Fruit fly (Drosophila melanogaster) Kc167 (cell line): ENCODE data around the gene CG32452.
"Not testable (repeated sequence)": the region's sequence is repeated elsewhere in the genome, so short reads cannot be mapped to it uniquely, and the experiment has no call there.

ENCODE experiments used
- Myc ChIP-seq: fragments of >200 bp; optimal IDR thresholded peaks from 2 replicates; lab custom pipeline; 2017; ENCODE audit warnings: missing external identifiers
- Sin3A ChIP-seq: fragments of >200 bp; optimal IDR thresholded peaks from 2 replicates; lab custom pipeline; 2018; ENCODE audit warnings: missing external identifiers
- h ChIP-seq: fragments of >200 bp; optimal IDR thresholded peaks from 3 replicates; lab custom pipeline; 2018; ENCODE audit warnings: missing external identifiers
- insv ChIP-seq: fragments of >200 bp; optimal IDR thresholded peaks from 3 replicates; lab custom pipeline; 2018; ENCODE audit warnings: missing external identifiers
- psq ChIP-seq: fragments of >200 bp; optimal IDR thresholded peaks from 2 replicates; lab custom pipeline; 2017; ENCODE audit warnings: missing external identifiers
- ttk ChIP-seq: sonication (Bioruptor generic); optimal IDR thresholded peaks from 2 replicates; lab custom pipeline; 2017; ENCODE audit warnings: missing external identifiers

CG32452 gene

dm6 chr3L:22717137-22717767 lies at the start of gene CG32452, which contains the start of gene ArfGAP3:
TSS of gene CG32452 (plus strand) at chr3L:22717728.
TSS of gene ArfGAP3 (minus strand) at chr3L:22717577.
- TF ChIP-seq psq (lab: Kevin White, UChicago) (peak; percentile 77), h (lab: Kevin White, UChicago) (no peak), insv (lab: Kevin White, UChicago) (no peak)

- TF ChIP-seq h (lab: Kevin White, UChicago) = no peak
- no peak for TF ChIP-seq Sin3A
- TF ChIP-seq Myc = no peak
- no peak for TF ChIP-seq psq (lab: Kevin White, UChicago)
- no peak for TF ChIP-seq insv (lab: Kevin White, UChicago)
- TF ChIP-seq ttk = no peak
Observed at dm6 chr3L:22669275-22670006, 48.1 kb upstream of the CG32452 start, which contains the start of gene Jhbp6. TSS of gene Jhbp6 (plus strand) at chr3L:22669956.

dm6 chr3L:22670174-22670573 lies 47.4 kb upstream of the CG32452 start:
- TF ChIP-seq Sin3A = no peak
- no peak for TF ChIP-seq psq (lab: Kevin White, UChicago)
- no peak for TF ChIP-seq h (lab: Kevin White, UChicago)
- TF ChIP-seq Myc = no peak
- no peak for TF ChIP-seq ttk
- TF ChIP-seq insv (lab: Kevin White, UChicago) = no peak

dm6 chr3L:22671699-22672276 lies 45.7 kb upstream of the CG32452 start:
- TF ChIP-seq ttk = no peak
- no peak for TF ChIP-seq insv (lab: Kevin White, UChicago)
- no peak for TF ChIP-seq Myc
- no peak for TF ChIP-seq psq (lab: Kevin White, UChicago)
- no peak for TF ChIP-seq Sin3A
- no peak for TF ChIP-seq h (lab: Kevin White, UChicago)

- TF ChIP-seq psq (lab: Kevin White, UChicago) (no peak), insv (lab: Kevin White, UChicago) (no peak)
Observed at dm6 chr3L:22680932-22681331, 36.6 kb upstream of the CG32452 start.

dm6 chr3L:22686987-22687386 lies 30.5 kb upstream of the CG32452 start, which contains the start of the genes CG14455 and CG14456:
TSS of gene CG14455 (minus strand) at chr3L:22687087.
TSS of gene CG14456 (plus strand) at chr3L:22687222.
- TF ChIP-seq Sin3A = no peak
- no peak for TF ChIP-seq Myc
- TF ChIP-seq h (lab: Kevin White, UChicago) = no peak
- no peak for TF ChIP-seq ttk
- TF ChIP-seq insv (lab: Kevin White, UChicago) = no peak
- no peak for TF ChIP-seq psq (lab: Kevin White, UChicago)

- TF ChIP-seq ttk, Sin3A, Myc: not testable (repeated sequence)
Observed at dm6 chr3L:22692428-22692827, 25.1 kb upstream of the CG32452 start, which contains the start of gene CG14454. TSS of gene CG14454 (minus strand) at chr3L:22692528.

dm6 chr3L:22693712-22694111 lies 23.8 kb upstream of the CG32452 start, which contains the start of the genes CG12546 and CG14453:
TSS of gene CG12546 (minus strand) at chr3L:22693812.
TSS of gene CG14453 (plus strand) at chr3L:22694083.
- TF ChIP-seq ttk = no peak
- no peak for TF ChIP-seq insv (lab: Kevin White, UChicago)
- TF ChIP-seq Myc = no peak
- TF ChIP-seq h (lab: Kevin White, UChicago) = no peak
- TF ChIP-seq Sin3A = no peak
- TF ChIP-seq psq (lab: Kevin White, UChicago) = no peak

dm6 chr3L:22695653-22696052 lies 21.9 kb upstream of the CG32452 start, which contains the start of gene CG14452:
TSS of gene CG14452 (plus strand) at chr3L:22695953.
- TF ChIP-seq insv (lab: Kevin White, UChicago) = no peak
- no peak for TF ChIP-seq ttk
- TF ChIP-seq Myc = no peak
- TF ChIP-seq h (lab: Kevin White, UChicago) = no peak
- no peak for TF ChIP-seq Sin3A

- TF ChIP-seq psq, h, insv (lab: Kevin White, UChicago): not testable (repeated sequence)
Observed at dm6 chr3L:22696930-22697329, 20.6 kb upstream of the CG32452 start, which contains the start of gene CG32453. TSS of gene CG32453 (plus strand) at chr3L:22697230.

- TF ChIP-seq Sin3A (no peak), Myc (no peak), insv (lab: Kevin White, UChicago) (no peak), psq (lab: Kevin White, UChicago) (no peak), h (lab: Kevin White, UChicago) (no peak), ttk (no peak)
Observed at dm6 chr3L:22699133-22699532, 18.4 kb upstream of the CG32452 start, which contains the start of gene CG45116. TSS of gene CG45116 (plus strand) at chr3L:22699433.

- TF ChIP-seq insv (lab: Kevin White, UChicago) (no peak), psq (lab: Kevin White, UChicago) (no peak), Myc (no peak), h (lab: Kevin White, UChicago) (no peak), Sin3A (no peak), ttk (no peak)
Observed at dm6 chr3L:22711855-22712254, 5.7 kb upstream of the CG32452 start, which contains the start of gene CG11370. TSS of gene CG11370 (plus strand) at chr3L:22712155.
